Fruit fly (Drosophila melanogaster) whole organism, embryonic: ENCODE results near the gene peb.

Source experiments
- Adf1 ChIP-seq: fragments of 200-800 bp; sonication (Bioruptor generic); IDR thresholded peaks from 2 replicates; pipeline ENCODE4 v1.3.6; 2022; ENCODE audit warnings: missing biosample characterization, missing genetic modification characterization
- Atf-2 ChIP-seq: fragments of 200-800 bp; sonication (Bioruptor generic); optimal IDR thresholded peaks from 2 replicates; lab custom pipeline; 2016; ENCODE audit warnings: missing biosample characterization, missing genetic modification characterization
- Atf6 ChIP-seq: fragments of 200-800 bp; sonication (Bioruptor generic); IDR thresholded peaks from 2 replicates; pipeline ENCODE4 v1.3.6; 2022; ENCODE audit warnings: missing biosample characterization, missing genetic modification characterization
- Blimp-1 ChIP-seq: fragments of 200-800 bp; sonication (Bioruptor generic); optimal IDR thresholded peaks from 3 replicates; lab custom pipeline; 2018; ENCODE audit warnings: missing biosample characterization, missing genetic modification characterization, mild to moderate bottlenecking, moderate library complexity, missing genetic modification reagents
- BtbVII ChIP-seq: fragments of 200-800 bp; sonication (Bioruptor generic); optimal IDR thresholded peaks from 3 replicates; lab custom pipeline; 2017; ENCODE audit warnings: missing biosample characterization, mild to moderate bottlenecking, missing genetic modification characterization
- C15 ChIP-seq: fragments of 200-800 bp; sonication (Bioruptor generic); IDR thresholded peaks from 3 replicates; pipeline ENCODE4 v1.3.6; 2022; ENCODE audit warnings: missing biosample characterization, missing genetic modification characterization
- CG10274 ChIP-seq: fragments of 200-800 bp; sonication (Bioruptor generic); optimal IDR thresholded peaks from 3 replicates; lab custom pipeline; 2017; ENCODE audit warnings: missing biosample characterization, mild to moderate bottlenecking, missing genetic modification characterization
- CG11398 ChIP-seq: fragments of 200-800 bp; sonication (Bioruptor generic); optimal IDR thresholded peaks from 2 replicates; lab custom pipeline; 2016; ENCODE audit warnings: missing biosample characterization, missing genetic modification characterization
- CG1233 ChIP-seq: fragments of 200-800 bp; sonication (Bioruptor generic); optimal IDR thresholded peaks from 4 replicates; lab custom pipeline; 2018; ENCODE audit warnings: missing biosample characterization, mild to moderate bottlenecking, missing genetic modification characterization
- CG13123 ChIP-seq: fragments of 200-800 bp; sonication (Bioruptor generic); optimal IDR thresholded peaks from 2 replicates; lab custom pipeline; 2016; ENCODE audit warnings: missing biosample characterization, missing genetic modification characterization
- CG15269 ChIP-seq: fragments of 200-800 bp; sonication (Bioruptor generic); optimal IDR thresholded peaks from 2 replicates; lab custom pipeline; 2018; ENCODE audit warnings: missing biosample characterization, mild to moderate bottlenecking, missing genetic modification characterization, moderate library complexity
- CG1529 ChIP-seq: fragments of 200-800 bp; sonication (Bioruptor generic); optimal IDR thresholded peaks from 3 replicates; lab custom pipeline; 2018; ENCODE audit warnings: missing biosample characterization, missing genetic modification characterization
- CG17385 ChIP-seq: fragments of 200-800 bp; sonication (Bioruptor generic); optimal IDR thresholded peaks from 3 replicates; lab custom pipeline; 2018; ENCODE audit warnings: missing biosample characterization, mild to moderate bottlenecking, missing genetic modification characterization
- CG2116 ChIP-seq: fragments of 200-800 bp; sonication (Bioruptor generic); optimal IDR thresholded peaks from 3 replicates; lab custom pipeline; 2018; ENCODE audit warnings: missing biosample characterization, mild to moderate bottlenecking, missing genetic modification characterization
- CG2120 ChIP-seq: fragments of 200-800 bp; sonication (Bioruptor generic); optimal IDR thresholded peaks from 3 replicates; lab custom pipeline; 2016; ENCODE audit warnings: missing biosample characterization, missing genetic modification characterization
- CG2889 ChIP-seq: fragments of 200-800 bp; sonication (Bioruptor generic); IDR thresholded peaks from 3 replicates; pipeline ENCODE4 v1.3.6; 2022; ENCODE audit warnings: missing biosample characterization, missing genetic modification characterization
- CG42726 ChIP-seq: fragments of 200-800 bp; sonication (Bioruptor generic); IDR thresholded peaks from 2 replicates; pipeline ENCODE4 v1.3.6; 2022; ENCODE audit warnings: missing biosample characterization, missing genetic modification characterization; ENCODE audit not compliant: partially characterized antibody
- CG4328 ChIP-seq: fragments of 200-800 bp; sonication (Bioruptor generic); optimal IDR thresholded peaks from 3 replicates; lab custom pipeline; 2017; ENCODE audit warnings: missing biosample characterization, missing genetic modification reagents, missing genetic modification characterization
- CG4404 ChIP-seq: fragments of 200-800 bp; sonication (Bioruptor generic); IDR thresholded peaks from 2 replicates; pipeline ENCODE4 v1.3.6; 2022; ENCODE audit warnings: missing biosample characterization, missing genetic modification characterization
- CG4424 ChIP-seq: fragments of 200-800 bp; sonication (Bioruptor generic); optimal IDR thresholded peaks from 3 replicates; lab custom pipeline; 2016; ENCODE audit warnings: missing biosample characterization, missing genetic modification characterization
- CG4854 ChIP-seq: fragments of 200-800 bp; sonication (Bioruptor generic); optimal IDR thresholded peaks from 2 replicates; lab custom pipeline; 2016; ENCODE audit warnings: missing biosample characterization, missing genetic modification characterization, inconsistent platforms
- CG6272 ChIP-seq: fragments of 200-800 bp; sonication (Bioruptor generic); IDR thresholded peaks from 2 replicates; pipeline ENCODE4 v1.3.6; 2022; ENCODE audit warnings: missing biosample characterization, missing genetic modification characterization
- CG8359 ChIP-seq: fragments of 200-800 bp; sonication (Bioruptor generic); optimal IDR thresholded peaks from 2 replicates; lab custom pipeline; 2017; ENCODE audit warnings: missing biosample characterization, mild to moderate bottlenecking, missing genetic modification characterization, borderline replicate concordance
- CG9215 ChIP-seq: fragments of 200-800 bp; sonication (Bioruptor generic); IDR thresholded peaks from 2 replicates; pipeline ENCODE4 v1.3.6; 2022; ENCODE audit warnings: missing biosample characterization, missing genetic modification characterization
- CG9797 ChIP-seq: fragments of 200-800 bp; sonication (Bioruptor generic); optimal IDR thresholded peaks from 3 replicates; lab custom pipeline; 2018; ENCODE audit warnings: missing biosample characterization, mild to moderate bottlenecking, missing genetic modification characterization
- CkIIα-i1 ChIP-seq: fragments of 200-800 bp; sonication (Bioruptor generic); IDR thresholded peaks from 2 replicates; pipeline ENCODE4 v1.3.6; 2022; ENCODE audit warnings: missing biosample characterization, missing genetic modification characterization
- CrebB ChIP-seq: fragments of 200-800 bp; sonication (Bioruptor generic); optimal IDR thresholded peaks from 3 replicates; lab custom pipeline; 2018; ENCODE audit warnings: missing biosample characterization, mild to moderate bottlenecking, missing genetic modification characterization
- D19A ChIP-seq: fragments of 200-800 bp; optimal IDR thresholded peaks from 3 replicates; lab custom pipeline; 2019; ENCODE audit warnings: missing biosample characterization, mild to moderate bottlenecking, missing genetic modification characterization, moderate library complexity
- Fer2 ChIP-seq: fragments of 200-800 bp; sonication (Bioruptor generic); optimal IDR thresholded peaks from 2 replicates; lab custom pipeline; 2018; ENCODE audit warnings: missing biosample characterization, mild to moderate bottlenecking, missing genetic modification characterization, moderate library complexity
- GATAe ChIP-seq: fragments of 200-800 bp; sonication (Bioruptor generic); conservative IDR thresholded peaks from 2 replicates; pipeline ENCODE4 v1.3.6; 2022; ENCODE audit warnings: missing biosample characterization, missing genetic modification characterization
- Nf-YC ChIP-seq: fragments of 200-800 bp; optimal IDR thresholded peaks from 3 replicates; lab custom pipeline; 2019; ENCODE audit warnings: missing biosample characterization, mild to moderate bottlenecking, missing genetic modification characterization, moderate library complexity
- Optix ChIP-seq: fragments of 200-800 bp; sonication (Bioruptor generic); IDR thresholded peaks from 3 replicates; pipeline ENCODE4 v1.3.6; 2022; ENCODE audit warnings: missing biosample characterization, missing genetic modification characterization
- Ptx1 ChIP-seq: fragments of 200-800 bp; sonication (Bioruptor generic); IDR thresholded peaks from 2 replicates; pipeline ENCODE4 v1.3.6; 2022; ENCODE audit warnings: missing biosample characterization, missing genetic modification characterization
- Stat92E ChIP-seq, 3 experiments: fragments of >200 bp in 2 of 3; fragments of 200-800 bp in 1 of 3; sonication (Bioruptor generic) in 1 of 3; optimal IDR thresholded peaks; 2 replicates each; lab custom pipeline; 2017 to 2019; ENCODE audit warnings: missing biosample characterization in 3 of 3, missing genetic modification characterization in 3 of 3, mild to moderate bottlenecking in 1 of 3, moderate library complexity in 1 of 3
- abd-A ChIP-seq: fragments of 200-800 bp; sonication (Bioruptor generic); optimal IDR thresholded peaks from 3 replicates; lab custom pipeline; 2019; ENCODE audit warnings: missing biosample characterization, mild to moderate bottlenecking, missing genetic modification characterization, moderate library complexity
- al ChIP-seq: fragments of 200-800 bp; sonication (Bioruptor generic); IDR thresholded peaks from 2 replicates; pipeline ENCODE4 v1.3.6; 2022; ENCODE audit warnings: missing biosample characterization, missing genetic modification characterization
- ash1 ChIP-seq: fragments of 200-800 bp; sonication (Bioruptor generic); optimal IDR thresholded peaks from 2 replicates; lab custom pipeline; 2018; ENCODE audit warnings: missing biosample characterization, mild to moderate bottlenecking, missing genetic modification characterization
- cad ChIP-seq: fragments of >200 bp; optimal IDR thresholded peaks from 2 replicates; lab custom pipeline; 2017; ENCODE audit warnings: missing biosample characterization, missing genetic modification characterization
- cas ChIP-seq: fragments of 200-800 bp; sonication (Bioruptor generic); IDR thresholded peaks from 2 replicates; pipeline ENCODE4 v1.3.6; 2022; ENCODE audit warnings: missing biosample characterization, missing genetic modification characterization
- croc ChIP-seq: fragments of 200-800 bp; sonication (Bioruptor generic); conservative IDR thresholded peaks from 3 replicates; pipeline ENCODE4 v1.3.6; 2022; ENCODE audit warnings: missing biosample characterization, missing genetic modification characterization
- ewg ChIP-seq: fragments of 200-800 bp; sonication (Bioruptor generic); optimal IDR thresholded peaks from 3 replicates; lab custom pipeline; 2017; ENCODE audit warnings: mild to moderate bottlenecking, missing biosample characterization, missing genetic modification reagents, missing genetic modification characterization
- fd102C ChIP-seq: fragments of 200-800 bp; sonication (Bioruptor generic); optimal IDR thresholded peaks from 2 replicates; lab custom pipeline; 2018; ENCODE audit warnings: missing biosample characterization, mild to moderate bottlenecking, missing genetic modification characterization, moderate library complexity
- gsb-n ChIP-seq: fragments of 200-800 bp; sonication (Bioruptor generic); optimal IDR thresholded peaks from 3 replicates; lab custom pipeline; 2018; ENCODE audit warnings: missing biosample characterization, mild to moderate bottlenecking, missing genetic modification characterization
- jigr1 ChIP-seq: fragments of 200-800 bp; sonication (Bioruptor generic); IDR thresholded peaks from 3 replicates; pipeline ENCODE4 v1.3.6; 2022; ENCODE audit warnings: missing biosample characterization, missing genetic modification characterization
- lbe ChIP-seq: fragments of 200-800 bp; sonication (Bioruptor generic); optimal IDR thresholded peaks from 2 replicates; lab custom pipeline; 2016; ENCODE audit warnings: missing biosample characterization, mild to moderate bottlenecking, missing genetic modification characterization
- phol ChIP-seq: fragments of 200-800 bp; sonication (Bioruptor generic); optimal IDR thresholded peaks from 3 replicates; lab custom pipeline; 2018; ENCODE audit warnings: missing biosample characterization, mild to moderate bottlenecking, missing genetic modification characterization, moderate library complexity
- pnt ChIP-seq: fragments of 200-800 bp; sonication (Bioruptor generic); optimal IDR thresholded peaks from 3 replicates; lab custom pipeline; 2016; ENCODE audit warnings: missing biosample characterization, missing genetic modification characterization
- slou ChIP-seq: fragments of 200-800 bp; sonication (Bioruptor generic); optimal IDR thresholded peaks from 3 replicates; lab custom pipeline; 2016; ENCODE audit warnings: missing biosample characterization, missing genetic modification characterization
- sqz ChIP-seq: fragments of 200-800 bp; sonication (Bioruptor generic); optimal IDR thresholded peaks from 3 replicates; lab custom pipeline; 2018; ENCODE audit warnings: missing biosample characterization, mild to moderate bottlenecking, missing genetic modification characterization
- sug ChIP-seq: fragments of 200-800 bp; optimal IDR thresholded peaks from 2 replicates; lab custom pipeline; 2019; ENCODE audit warnings: missing biosample characterization, mild to moderate bottlenecking, missing genetic modification characterization, moderate library complexity
- tna ChIP-seq: fragments of 200-800 bp; sonication (Bioruptor generic); IDR thresholded peaks from 2 replicates; pipeline ENCODE4 v1.3.6; 2022; ENCODE audit warnings: missing biosample characterization, missing genetic modification characterization; ENCODE audit not compliant: partially characterized antibody
- vnd ChIP-seq: fragments of 200-800 bp; sonication (Bioruptor generic); IDR thresholded peaks from 3 replicates; pipeline ENCODE4 v1.3.6; 2022; ENCODE audit warnings: missing biosample characterization, missing genetic modification characterization; ENCODE audit not compliant: partially characterized antibody

Gene peb

DNA sequence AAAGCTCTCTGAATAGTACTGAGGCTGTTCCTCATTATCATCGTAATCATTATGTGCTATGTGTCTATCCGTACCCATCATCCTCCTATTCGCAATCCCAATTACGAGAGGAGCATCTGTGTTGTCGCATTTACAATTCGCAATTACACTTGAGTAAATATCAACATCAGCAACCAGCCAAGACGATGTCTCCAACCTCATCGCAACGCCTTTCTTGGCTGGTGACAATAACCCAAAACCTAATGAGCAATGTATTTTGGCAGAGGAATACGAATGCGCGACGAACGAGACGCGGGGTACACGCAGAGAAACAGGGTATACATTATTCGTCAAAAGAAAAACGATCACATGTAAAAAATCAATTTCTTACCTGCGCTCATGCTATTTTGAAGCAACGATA, 6.9 kb upstream of the peb start (continued):
- TF ChIP-seq croc (GFP tag; lab: Robert Waterston, UW): no peak
- TF ChIP-seq CrebB (tag; lab: Kevin White, UChicago): no peak
- TF ChIP-seq Ptx1 (GFP tag; lab: Robert Waterston, UW): 0 out of 2 replicates have a peak, but pooled peaks have one; percentile 5
- TF ChIP-seq Atf6 (GFP tag; lab: Robert Waterston, UW): no peak
- TF ChIP-seq CG17385: no peak
- no peak for TF ChIP-seq CkIIα-i1 (GFP tag; lab: Robert Waterston, UW)
- TF ChIP-seq abd-A (tag; lab: Kevin White, UChicago): no peak
- no peak for TF ChIP-seq CG9797
- TF ChIP-seq CG6272 (GFP tag; lab: Robert Waterston, UW): no peak
- TF ChIP-seq CG13123 (GFP tag; lab: Kevin White, UChicago): no peak
- no peak for TF ChIP-seq gsb-n (tag; lab: Kevin White, UChicago)
- TF ChIP-seq CG1529: no peak
- TF ChIP-seq Adf1 (GFP tag; lab: Robert Waterston, UW): no peak
- TF ChIP-seq CG4404 (GFP tag; lab: Robert Waterston, UW): no peak
- no peak for TF ChIP-seq Blimp-1
- TF ChIP-seq BtbVII (GFP tag; lab: Kevin White, UChicago): peak; percentile 57
- TF ChIP-seq CG2116: no peak
- TF ChIP-seq sqz (GFP tag; lab: Kevin White, UChicago): no peak
- TF ChIP-seq slou: no peak
- TF ChIP-seq lbe (GFP tag; lab: Kevin White, UChicago): peak; percentile 93
- TF ChIP-seq tna: no peak
- TF ChIP-seq CG10274 (GFP tag; lab: Kevin White, UChicago): no peak
- TF ChIP-seq ewg: no peak
- no peak for TF ChIP-seq GATAe
- TF ChIP-seq Atf-2 (GFP tag; lab: Kevin White, UChicago): no peak
- no peak for TF ChIP-seq C15 (GFP tag; lab: Robert Waterston, UW)
- TF ChIP-seq Fer2 (tag; lab: Kevin White, UChicago): no peak
- no peak for TF ChIP-seq CG4854 (GFP tag; lab: Kevin White, UChicago)
- no peak for TF ChIP-seq cad (GFP tag; lab: Kevin White, UChicago)
- no peak for TF ChIP-seq jigr1 (GFP tag; lab: Robert Waterston, UW)
- TF ChIP-seq CG11398: no peak
- TF ChIP-seq phol (tag; lab: Kevin White, UChicago): no peak
- TF ChIP-seq CG4424 (GFP tag; lab: Kevin White, UChicago): no peak
- no peak for TF ChIP-seq al (GFP tag; lab: Robert Waterston, UW)
- TF ChIP-seq CG15269 (tag; lab: Kevin White, UChicago): no peak
- TF ChIP-seq sug: no peak
- TF ChIP-seq Nf-YC (tag; lab: Kevin White, UChicago): no peak
- no peak for TF ChIP-seq cas (GFP tag; lab: Robert Waterston, UW)
- TF ChIP-seq CG2889 (GFP tag; lab: Robert Waterston, UW): no peak
- peak; percentile 39 for TF ChIP-seq ash1 (GFP tag; lab: Kevin White, UChicago)
- TF ChIP-seq fd102C: no peak
- no peak for TF ChIP-seq Stat92E (GFP tag; optimal IDR thresholded peaks at IDR 0.05; lab: Kevin White, UChicago)
- TF ChIP-seq D19A (tag; lab: Kevin White, UChicago): no peak
- TF ChIP-seq CG1233: no peak
- no peak for TF ChIP-seq CG9215 (GFP tag; lab: Robert Waterston, UW)
- TF ChIP-seq CG8359 (GFP tag; lab: Kevin White, UChicago): no peak
- no peak for TF ChIP-seq Optix (GFP tag; lab: Robert Waterston, UW)
- no peak for TF ChIP-seq CG42726 (GFP tag; lab: Robert Waterston, UW)
- TF ChIP-seq pnt: no peak
- TF ChIP-seq CG4328 (GFP tag; lab: Kevin White, UChicago): no peak
- no peak for TF ChIP-seq vnd (GFP tag; lab: Robert Waterston, UW)
- TF ChIP-seq CG2120 (GFP tag; lab: Kevin White, UChicago): peak; percentile 64
